Worm (Caenorhabditis elegans) whole organism, L4/young adult: Measurements from ENCODE around the gene ced-9.

ENCODE experiments used
- W03F9.2 ChIP-seq: fragments of 150-350 bp; optimal IDR thresholded peaks from 2 replicates; lab custom pipeline; 2014; ENCODE audit warnings: missing biosample characterization, missing genetic modification characterization
- him-1 ChIP-seq: sonication (generic microtip); optimal IDR thresholded peaks from 2 replicates; lab custom pipeline; 2016; ENCODE audit warnings: missing genotype, missing genetic modification reagents, missing genetic modification characterization, missing compliant biosample characterization

ce11 chrIII:10294837-10295236, 40.1 kb upstream of the ced-9 start, which contains the start of gene vglu-2:
- TF ChIP-seq him-1 (no peak), W03F9.2 (tag; lab: Kevin White, UChicago) (no peak)
